Worm (Caenorhabditis elegans) whole organism, young adult: ENCODE measurements around the gene str-221.
A peak's percentile ranks its signal among the peaks of the same experiment; 100 is the strongest.

ENCODE experiments used
- B0261.1 ChIP-seq: sonication (generic microtip); optimal IDR thresholded peaks from 2 replicates; lab custom pipeline; 2016; ENCODE audit warnings: mild to moderate bottlenecking, missing genetic modification characterization, moderate library complexity, missing compliant biosample characterization
- B0336.3 ChIP-seq: fragments of 200-800 bp; sonication (Bioruptor generic); IDR thresholded peaks from 2 replicates; pipeline ENCODE4 v1.3.6; 2022; ENCODE audit warnings: missing genetic modification characterization, missing compliant biosample characterization
- C06A6.2 ChIP-seq: fragments of 200-800 bp; sonication (Bioruptor generic); conservative IDR thresholded peaks from 2 replicates; pipeline ENCODE4 v1.3.6; 2022; ENCODE audit warnings: missing genetic modification characterization, missing compliant biosample characterization
- D2030.7 ChIP-seq: fragments of 200-800 bp; sonication (Bioruptor generic); IDR thresholded peaks from 2 replicates; pipeline ENCODE4 v1.3.6; 2022; ENCODE audit warnings: missing genetic modification reagents, missing genetic modification characterization, missing compliant biosample characterization
- F10E7.11 ChIP-seq: sonication (generic microtip); optimal IDR thresholded peaks from 2 replicates; lab custom pipeline; 2017; ENCODE audit warnings: mild to moderate bottlenecking, missing genetic modification characterization, moderate library complexity, missing compliant biosample characterization
- F49E8.2 ChIP-seq: sonication (generic microtip); optimal IDR thresholded peaks from 3 replicates; lab custom pipeline; 2017; ENCODE audit warnings: missing genetic modification characterization, mild to moderate bottlenecking, missing compliant biosample characterization, antibody characterized with exemption, moderate library complexity; ENCODE audit not compliant: insufficient read depth
- F57A8.1 ChIP-seq: fragments of 200-800 bp; sonication (Bioruptor generic); optimal IDR thresholded peaks from 2 replicates; lab custom pipeline; 2018; ENCODE audit warnings: mild to moderate bottlenecking, missing genetic modification characterization, moderate library complexity, missing compliant biosample characterization
- F57C9.4 ChIP-seq: sonication (generic microtip); optimal IDR thresholded peaks from 2 replicates; lab custom pipeline; 2017; ENCODE audit warnings: mild to moderate bottlenecking, missing genetic modification characterization, missing compliant biosample characterization
- Y53G8AR.9 ChIP-seq: fragments of 200-800 bp; sonication (Bioruptor generic); conservative IDR thresholded peaks from 2 replicates; pipeline ENCODE4 v1.3.6; 2022; ENCODE audit warnings: missing genetic modification reagents, missing genetic modification characterization, missing compliant biosample characterization
- Y95B8A.8 ChIP-seq: fragments of 200-800 bp; sonication (Bioruptor generic); IDR thresholded peaks from 2 replicates; pipeline ENCODE4 v1.3.6; 2022; ENCODE audit warnings: missing genetic modification reagents, missing genetic modification characterization, missing compliant biosample characterization
- akir-1 ChIP-seq: fragments of 200-800 bp; sonication (Bioruptor generic); optimal IDR thresholded peaks from 2 replicates; lab custom pipeline; 2018; ENCODE audit warnings: mild to moderate bottlenecking, missing genetic modification characterization, moderate library complexity, missing compliant biosample characterization
- ceh-100 ChIP-seq: fragments of 200-800 bp; sonication (Bioruptor generic); IDR thresholded peaks from 2 replicates; pipeline ENCODE4 v1.3.6; 2022; ENCODE audit warnings: missing genetic modification reagents, missing genetic modification characterization, missing compliant biosample characterization
- ceh-40 ChIP-seq: fragments of 200-800 bp; sonication (Bioruptor generic); IDR thresholded peaks from 2 replicates; pipeline ENCODE4 v1.3.6; 2022; ENCODE audit warnings: missing genetic modification characterization, missing compliant biosample characterization
- ceh-91 ChIP-seq: fragments of 200-800 bp; sonication (Bioruptor generic); IDR thresholded peaks from 2 replicates; pipeline ENCODE4 v1.3.6; 2022; ENCODE audit warnings: missing genetic modification reagents, missing genetic modification characterization, missing compliant biosample characterization
- die-1 ChIP-seq: sonication (generic microtip); optimal IDR thresholded peaks from 2 replicates; lab custom pipeline; 2016; ENCODE audit warnings: missing genotype, mild to moderate bottlenecking, missing genetic modification characterization, missing compliant biosample characterization
- egl-18 ChIP-seq: fragments of 200-800 bp; sonication (Bioruptor generic); IDR thresholded peaks from 2 replicates; pipeline ENCODE4 v1.3.6; 2022; ENCODE audit warnings: missing genetic modification reagents, missing genetic modification characterization, missing compliant biosample characterization
- gei-17 ChIP-seq: fragments of 200-800 bp; sonication (Bioruptor generic); optimal IDR thresholded peaks from 2 replicates; lab custom pipeline; 2018; ENCODE audit warnings: mild to moderate bottlenecking, missing genetic modification characterization, missing compliant biosample characterization
- him-1 ChIP-seq: sonication (generic microtip); optimal IDR thresholded peaks from 2 replicates; lab custom pipeline; 2016; ENCODE audit warnings: missing genotype, missing genetic modification reagents, missing genetic modification characterization, missing compliant biosample characterization
- hlh-12 ChIP-seq: sonication (generic microtip); optimal IDR thresholded peaks from 2 replicates; lab custom pipeline; 2016; ENCODE audit warnings: missing genetic modification characterization, missing compliant biosample characterization
- hmg-1.2 ChIP-seq: fragments of 200-800 bp; sonication (Bioruptor generic); IDR thresholded peaks from 2 replicates; pipeline ENCODE4 v1.3.6; 2022; ENCODE audit warnings: missing genetic modification reagents, missing genetic modification characterization, missing compliant biosample characterization
- hsf-1 ChIP-seq: fragments of 200-800 bp; sonication (Bioruptor generic); IDR thresholded peaks from 2 replicates; pipeline ENCODE4 v1.3.6; 2022; ENCODE audit warnings: missing genetic modification reagents, missing genetic modification characterization, missing compliant biosample characterization
- lin-26 ChIP-seq: fragments of 200-800 bp; sonication (Bioruptor generic); IDR thresholded peaks from 2 replicates; pipeline ENCODE4 v1.3.6; 2022; ENCODE audit warnings: missing genetic modification reagents, missing genetic modification characterization, missing compliant biosample characterization
- lin-40 ChIP-seq: sonication (generic microtip); optimal IDR thresholded peaks from 2 replicates; lab custom pipeline; 2016; ENCODE audit warnings: missing genetic modification characterization, mild to moderate bottlenecking, missing compliant biosample characterization, missing genotype, missing genetic modification reagents
- lsl-1 ChIP-seq: fragments of 200-800 bp; sonication (Bioruptor generic); optimal IDR thresholded peaks from 2 replicates; lab custom pipeline; 2018; ENCODE audit warnings: mild to moderate bottlenecking, missing genetic modification characterization, moderate library complexity, missing compliant biosample characterization
- madf-10 ChIP-seq: sonication (generic microtip); optimal IDR thresholded peaks from 2 replicates; lab custom pipeline; 2016; ENCODE audit warnings: mild to moderate bottlenecking, missing genetic modification characterization, missing compliant biosample characterization
- mes-4 ChIP-seq: sonication (generic microtip); optimal IDR thresholded peaks from 2 replicates; lab custom pipeline; 2016; ENCODE audit warnings: missing genotype, missing genetic modification characterization, missing compliant biosample characterization
- mxl-1 ChIP-seq: sonication (generic microtip); optimal IDR thresholded peaks from 2 replicates; lab custom pipeline; 2016; ENCODE audit warnings: missing genetic modification characterization, missing compliant biosample characterization
- nfya-1 ChIP-seq: sonication (generic microtip); optimal IDR thresholded peaks from 2 replicates; lab custom pipeline; 2017; ENCODE audit warnings: antibody characterized with exemption, missing compliant biosample characterization, missing genetic modification characterization, borderline replicate concordance; ENCODE audit not compliant: insufficient read depth
- nhr-120 ChIP-seq: fragments of 200-800 bp; sonication (Bioruptor generic); IDR thresholded peaks from 2 replicates; pipeline ENCODE4 v1.3.6; 2022; ENCODE audit warnings: missing genetic modification characterization, missing compliant biosample characterization
- nhr-90 ChIP-seq: sonication (generic microtip); optimal IDR thresholded peaks from 2 replicates; lab custom pipeline; 2016; ENCODE audit warnings: missing genotype, mild to moderate bottlenecking, missing genetic modification characterization, missing compliant biosample characterization
- rcor-1 ChIP-seq: fragments of 200-800 bp; sonication (Bioruptor generic); IDR thresholded peaks from 2 replicates; pipeline ENCODE4 v1.3.6; 2022; ENCODE audit warnings: missing genetic modification reagents, missing genetic modification characterization, missing compliant biosample characterization
- sdz-38 ChIP-seq: sonication (generic microtip); optimal IDR thresholded peaks from 2 replicates; lab custom pipeline; 2016; ENCODE audit warnings: missing genotype, missing genetic modification characterization, missing compliant biosample characterization
- sea-2 ChIP-seq: fragments of 200-800 bp; sonication (Bioruptor generic); IDR thresholded peaks from 2 replicates; pipeline ENCODE4 v1.3.6; 2022; ENCODE audit warnings: missing genetic modification characterization, missing compliant biosample characterization
- snpc-1.3 ChIP-seq: sonication (generic microtip); optimal IDR thresholded peaks from 2 replicates; lab custom pipeline; 2017; ENCODE audit warnings: missing genetic modification characterization, mild to moderate bottlenecking, missing compliant biosample characterization, antibody characterized with exemption, moderate library complexity, missing genotype, missing genetic modification reagents; ENCODE audit not compliant: insufficient read depth
- somi-1 ChIP-seq: fragments of 200-800 bp; sonication (Bioruptor generic); optimal IDR thresholded peaks from 2 replicates; lab custom pipeline; 2018; ENCODE audit warnings: mild to moderate bottlenecking, missing genetic modification characterization, missing compliant biosample characterization
- unc-130 ChIP-seq: sonication (generic microtip); optimal IDR thresholded peaks from 2 replicates; lab custom pipeline; 2016; ENCODE audit warnings: missing genetic modification reagents, missing genetic modification characterization, missing compliant biosample characterization
- unc-62 ChIP-seq: fragments of 150-350 bp; optimal IDR thresholded peaks from 2 replicates; lab custom pipeline; 2014; ENCODE audit warnings: missing biosample characterization, missing genetic modification reagents, missing genetic modification characterization
- xnd-1 ChIP-seq: sonication (generic microtip); optimal IDR thresholded peaks from 2 replicates; lab custom pipeline; 2016; ENCODE audit warnings: missing genotype, missing genetic modification reagents, missing genetic modification characterization, missing compliant biosample characterization
- ztf-18 ChIP-seq: sonication (generic microtip); optimal IDR thresholded peaks from 2 replicates; lab custom pipeline; 2016; ENCODE audit warnings: missing genotype, mild to moderate bottlenecking, missing genetic modification characterization, missing compliant biosample characterization
- ztf-22 ChIP-seq: fragments of 200-800 bp; sonication (Bioruptor generic); optimal IDR thresholded peaks from 2 replicates; lab custom pipeline; 2018; ENCODE audit warnings: mild to moderate bottlenecking, missing genetic modification characterization, moderate library complexity, missing compliant biosample characterization

The str-221 gene

ce11 chrV:1626720-1627119 is 13.4 kb upstream of the str-221 start, which contains the start of gene nhr-237:
nhr-237 (minus strand) TSS chrV:1626820.
- TF ChIP-seq F49E8.2 (tag; lab: Kevin White, UChicago) (no peak), akir-1 (GFP tag; lab: Kevin White, UChicago) (no peak), unc-130 (no peak), gei-17 (GFP tag; lab: Kevin White, UChicago) (no peak)
- TF ChIP-seq, all 124 proteins: peak for 0

- TF ChIP-seq gei-17 (GFP tag; lab: Kevin White, UChicago) (no peak), ztf-22 (GFP tag; lab: Kevin White, UChicago) (no peak), ztf-18 (no peak), rcor-1 (GFP tag; lab: Robert Waterston, UW) (no peak), B0336.3 (no peak), lin-26 (GFP tag; lab: Robert Waterston, UW) (peak; percentile 40; the same call in 1 of the 2 replicates), lin-40 (peak; percentile 22), Y53G8AR.9 (GFP tag; lab: Robert Waterston, UW) (0 out of 2 replicates have a peak, but pooled peaks have one; percentile 25)
Measured at ce11 chrV:1627269-1627668, 12.8 kb upstream of the str-221 start.

ce11 chrV:1629329-1629728 is 10.8 kb upstream of the str-221 start, which contains the start of gene nhr-238:
nhr-238 (minus strand) TSS chrV:1629432.
- TF ChIP-seq him-1 (tag; lab: Kevin White, UChicago) (no peak), mes-4 (no peak), ceh-100 (GFP tag; lab: Robert Waterston, UW) (no peak), lsl-1 (GFP tag; lab: Kevin White, UChicago) (no peak), nhr-90 (tag; lab: Kevin White, UChicago) (no peak), F57C9.4 (no peak), hsf-1 (GFP tag; lab: Robert Waterston, UW) (no peak), nhr-120 (GFP tag; lab: Robert Waterston, UW) (no peak), unc-62 (GFP tag; lab: Kevin White, UChicago) (no peak), B0261.1 (tag; lab: Kevin White, UChicago) (no peak), ceh-40 (GFP tag; lab: Robert Waterston, UW) (no peak), Y53G8AR.9 (GFP tag; lab: Robert Waterston, UW) (no peak), mxl-1 (tag; lab: Kevin White, UChicago) (no peak), D2030.7 (no peak), die-1 (tag; lab: Kevin White, UChicago) (no peak), Y95B8A.8 (GFP tag; lab: Robert Waterston, UW) (no peak), snpc-1.3 (no peak), hmg-1.2 (no peak)

DNA sequence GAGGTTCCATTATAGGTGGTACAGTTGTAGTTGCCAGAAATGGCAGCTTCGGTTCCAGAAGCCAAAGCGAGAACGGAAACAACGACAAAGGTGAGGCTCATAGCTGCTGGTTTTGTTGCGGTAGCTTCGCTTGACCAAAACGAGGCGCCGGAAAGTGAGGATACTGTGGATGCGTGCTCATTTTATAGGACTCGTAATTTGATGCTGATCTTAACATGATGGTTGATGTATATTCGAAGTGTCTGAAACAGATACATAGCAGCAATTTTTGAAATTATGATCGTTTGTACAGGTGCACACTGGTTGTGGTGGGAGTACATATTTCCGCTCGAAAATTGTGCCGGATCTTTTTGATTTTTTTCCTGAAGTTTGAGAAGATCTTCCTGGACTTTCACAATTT is 9.0 kb upstream of the str-221 start, which contains the start of gene Y46H3D.8:
Y46H3D.8 (minus strand) TSS at position 101 of the 400 bp plus-strand sequence.
- no peak for TF ChIP-seq ceh-91 (GFP tag; lab: Robert Waterston, UW)
- TF ChIP-seq ceh-100 (GFP tag; lab: Robert Waterston, UW) = no peak
- no peak for TF ChIP-seq nfya-1 (tag; lab: Kevin White, UChicago)
- no peak for TF ChIP-seq lin-26 (GFP tag; lab: Robert Waterston, UW)
- no peak for TF ChIP-seq akir-1 (GFP tag; lab: Kevin White, UChicago)
- no peak for TF ChIP-seq somi-1 (GFP tag; lab: Kevin White, UChicago)
- TF ChIP-seq F49E8.2 (tag; lab: Kevin White, UChicago) = no peak
- TF ChIP-seq madf-10 (tag; lab: Kevin White, UChicago) = no peak
- no peak for TF ChIP-seq sea-2 (GFP tag; lab: Robert Waterston, UW)
- no peak for TF ChIP-seq sdz-38 (tag; lab: Kevin White, UChicago)
- TF ChIP-seq snpc-1.3 = no peak
- no peak for TF ChIP-seq F57A8.1 (GFP tag; lab: Kevin White, UChicago)
- TF ChIP-seq egl-18 = no peak
- no peak for TF ChIP-seq Y95B8A.8 (GFP tag; lab: Robert Waterston, UW)
- no peak for TF ChIP-seq F10E7.11
- TF ChIP-seq xnd-1 (tag; lab: Kevin White, UChicago) = no peak
- TF ChIP-seq B0261.1 (tag; lab: Kevin White, UChicago) = no peak
- no peak for TF ChIP-seq hlh-12 (tag; lab: Kevin White, UChicago)
- no peak for TF ChIP-seq C06A6.2 (GFP tag; lab: Robert Waterston, UW)
- TF ChIP-seq, all 124 proteins: peak for 0
